Fruit fly (Drosophila melanogaster) whole organism, embryonic: ENCODE measurements around the gene CAH4.
A peak's percentile ranks its signal among the peaks of the same experiment; 100 is the strongest.

ENCODE experiments used
- BtbVII ChIP-seq: fragments of 200-800 bp; sonication (Bioruptor generic); optimal IDR thresholded peaks from 3 replicates; lab custom pipeline; 2017; ENCODE audit warnings: missing biosample characterization, mild to moderate bottlenecking, missing genetic modification characterization
- CG10209 ChIP-seq: fragments of 200-800 bp; sonication (Bioruptor generic); optimal IDR thresholded peaks from 3 replicates; lab custom pipeline; 2017; ENCODE audit warnings: missing biosample characterization, mild to moderate bottlenecking, missing genetic modification characterization, missing genetic modification reagents
- CG11723 ChIP-seq: fragments of 200-800 bp; sonication (Bioruptor generic); optimal IDR thresholded peaks from 2 replicates; lab custom pipeline; 2017; ENCODE audit warnings: missing biosample characterization, mild to moderate bottlenecking, missing genetic modification characterization
- CG12219 ChIP-seq: fragments of 200-800 bp; sonication (Bioruptor generic); optimal IDR thresholded peaks from 3 replicates; lab custom pipeline; 2018; ENCODE audit warnings: missing biosample characterization, mild to moderate bottlenecking, missing genetic modification characterization
- CG12391 ChIP-seq: fragments of 200-800 bp; sonication (Bioruptor generic); optimal IDR thresholded peaks from 3 replicates; lab custom pipeline; 2018; ENCODE audit warnings: missing biosample characterization, mild to moderate bottlenecking, missing genetic modification characterization, moderate library complexity
- CG13424 ChIP-seq: fragments of 200-800 bp; sonication (Bioruptor generic); optimal IDR thresholded peaks from 2 replicates; lab custom pipeline; 2019; ENCODE audit warnings: missing biosample characterization, mild to moderate bottlenecking, missing genetic modification characterization, moderate library complexity
- CG13624 ChIP-seq: fragments of 200-800 bp; sonication (Bioruptor generic); optimal IDR thresholded peaks from 2 replicates; lab custom pipeline; 2016; ENCODE audit warnings: missing biosample characterization, missing genetic modification characterization
- CG1602 ChIP-seq: fragments of 200-800 bp; sonication (Bioruptor generic); optimal IDR thresholded peaks from 3 replicates; lab custom pipeline; 2016; ENCODE audit warnings: missing biosample characterization, missing genetic modification characterization
- CG16813 ChIP-seq: fragments of 200-800 bp; sonication (Bioruptor generic); IDR thresholded peaks from 3 replicates; pipeline ENCODE4 v1.3.6; 2022; ENCODE audit warnings: missing biosample characterization, missing genetic modification characterization; ENCODE audit not compliant: partially characterized antibody
- CG17802 ChIP-seq: fragments of 200-800 bp; sonication (Bioruptor generic); optimal IDR thresholded peaks from 2 replicates; lab custom pipeline; 2018; ENCODE audit warnings: missing biosample characterization, mild to moderate bottlenecking, missing genetic modification characterization, moderate library complexity
- CG1792 ChIP-seq: fragments of 200-800 bp; sonication (Bioruptor generic); optimal IDR thresholded peaks from 2 replicates; lab custom pipeline; 2016; ENCODE audit warnings: missing biosample characterization, missing genetic modification characterization
- CG1832 ChIP-seq: fragments of 200-800 bp; sonication (Bioruptor generic); optimal IDR thresholded peaks from 2 replicates; lab custom pipeline; 2017; ENCODE audit warnings: missing biosample characterization, mild to moderate bottlenecking, missing genetic modification characterization, inconsistent platforms
- CG18619 ChIP-seq: fragments of 200-800 bp; sonication (Bioruptor generic); optimal IDR thresholded peaks from 3 replicates; lab custom pipeline; 2017; ENCODE audit warnings: missing biosample characterization, mild to moderate bottlenecking, missing genetic modification characterization
- CG30431 ChIP-seq: fragments of 200-800 bp; sonication (Bioruptor generic); optimal IDR thresholded peaks from 2 replicates; lab custom pipeline; 2017; ENCODE audit warnings: missing biosample characterization, missing genetic modification characterization
- CG3065 ChIP-seq: fragments of 200-800 bp; sonication (Bioruptor generic); optimal IDR thresholded peaks from 2 replicates; lab custom pipeline; 2016; ENCODE audit warnings: missing biosample characterization, missing genetic modification characterization
- CG6654 ChIP-seq: fragments of 200-800 bp; sonication (Bioruptor generic); optimal IDR thresholded peaks from 2 replicates; lab custom pipeline; 2017; ENCODE audit warnings: missing biosample characterization, mild to moderate bottlenecking, missing genetic modification characterization
- CG7963 ChIP-seq: fragments of 200-800 bp; sonication (Bioruptor generic); IDR thresholded peaks from 3 replicates; pipeline ENCODE4 v1.3.6; 2022; ENCODE audit warnings: missing biosample characterization, missing genetic modification characterization; ENCODE audit not compliant: partially characterized antibody
- CG8290 ChIP-seq, 3 experiments: fragments of 200-800 bp; sonication (Bioruptor generic); optimal IDR thresholded peaks; 2 replicates each; lab custom pipeline; 2016 to 2019; ENCODE audit warnings: missing biosample characterization in 3 of 3, missing genetic modification characterization in 3 of 3, mild to moderate bottlenecking in 2 of 3, moderate library complexity in 1 of 3
- CG8359 ChIP-seq: fragments of 200-800 bp; sonication (Bioruptor generic); optimal IDR thresholded peaks from 2 replicates; lab custom pipeline; 2017; ENCODE audit warnings: missing biosample characterization, mild to moderate bottlenecking, missing genetic modification characterization, borderline replicate concordance
- CG9437 ChIP-seq: fragments of 200-800 bp; sonication (Bioruptor generic); optimal IDR thresholded peaks from 2 replicates; lab custom pipeline; 2018; ENCODE audit warnings: missing biosample characterization, mild to moderate bottlenecking, missing genetic modification characterization
- E2f2 ChIP-seq: fragments of 200-800 bp; sonication (Bioruptor generic); IDR thresholded peaks from 2 replicates; pipeline ENCODE4 v1.3.6; 2022; ENCODE audit warnings: missing biosample characterization, missing genetic modification characterization
- ERR ChIP-seq: fragments of 200-800 bp; sonication (Bioruptor generic); optimal IDR thresholded peaks from 2 replicates; lab custom pipeline; 2016; ENCODE audit warnings: missing biosample characterization, missing genetic modification characterization
- Elba2 ChIP-seq: fragments of 200-800 bp; sonication (Bioruptor generic); optimal IDR thresholded peaks from 3 replicates; lab custom pipeline; 2016; ENCODE audit warnings: missing biosample characterization, missing genetic modification characterization
- Lpt ChIP-seq: fragments of >200 bp; optimal IDR thresholded peaks from 2 replicates; lab custom pipeline; 2018; ENCODE audit warnings: missing biosample characterization, missing genetic modification characterization
- Nf-YA ChIP-seq: fragments of 200-800 bp; sonication (Bioruptor generic); IDR thresholded peaks from 2 replicates; pipeline ENCODE4 v1.3.6; 2022; ENCODE audit warnings: missing biosample characterization, missing genetic modification characterization
- Spps ChIP-seq: fragments of 200-800 bp; sonication (Bioruptor generic); optimal IDR thresholded peaks from 2 replicates; lab custom pipeline; 2018; ENCODE audit warnings: missing biosample characterization, mild to moderate bottlenecking, missing genetic modification characterization
- Sry-δ ChIP-seq: fragments of 200-800 bp; sonication (Bioruptor generic); optimal IDR thresholded peaks from 2 replicates; lab custom pipeline; 2016; ENCODE audit warnings: missing biosample characterization, missing genetic modification characterization
- Stat92E ChIP-seq, 3 experiments: fragments of >200 bp in 2 of 3; fragments of 200-800 bp in 1 of 3; sonication (Bioruptor generic) in 1 of 3; optimal IDR thresholded peaks; 2 replicates each; lab custom pipeline; 2017 to 2019; ENCODE audit warnings: missing biosample characterization in 3 of 3, missing genetic modification characterization in 3 of 3, mild to moderate bottlenecking in 1 of 3, moderate library complexity in 1 of 3
- Tbp ChIP-seq: fragments of >200 bp; optimal IDR thresholded peaks from 2 replicates; lab custom pipeline; 2018; ENCODE audit warnings: missing biosample characterization, missing genetic modification characterization
- Xbp1 ChIP-seq: fragments of 200-800 bp; sonication (Bioruptor generic); optimal IDR thresholded peaks from 3 replicates; lab custom pipeline; 2016; ENCODE audit warnings: missing biosample characterization, mild to moderate bottlenecking, missing genetic modification characterization
- Xrp1 ChIP-seq: fragments of 200-800 bp; sonication (Bioruptor generic); IDR thresholded peaks from 2 replicates; pipeline ENCODE4 v1.3.6; 2022; ENCODE audit warnings: missing biosample characterization, missing genetic modification characterization
- cad ChIP-seq: fragments of >200 bp; optimal IDR thresholded peaks from 2 replicates; lab custom pipeline; 2017; ENCODE audit warnings: missing biosample characterization, missing genetic modification characterization
- croc ChIP-seq: fragments of 200-800 bp; sonication (Bioruptor generic); conservative IDR thresholded peaks from 3 replicates; pipeline ENCODE4 v1.3.6; 2022; ENCODE audit warnings: missing biosample characterization, missing genetic modification characterization
- crol ChIP-seq: fragments of 200-800 bp; sonication (Bioruptor generic); IDR thresholded peaks from 2 replicates; pipeline ENCODE4 v1.3.6; 2022; ENCODE audit warnings: missing biosample characterization, missing genetic modification characterization
- dan ChIP-seq: fragments of 200-800 bp; sonication (Bioruptor generic); IDR thresholded peaks from 2 replicates; pipeline ENCODE4 v1.3.6; 2022; ENCODE audit warnings: missing biosample characterization, missing genetic modification characterization
- dimm ChIP-seq: fragments of 200-800 bp; sonication (Bioruptor generic); IDR thresholded peaks from 2 replicates; pipeline ENCODE4 v1.3.6; 2022; ENCODE audit warnings: missing biosample characterization, missing genetic modification characterization
- gro ChIP-seq: fragments of 200-800 bp; sonication (Bioruptor generic); optimal IDR thresholded peaks from 2 replicates; lab custom pipeline; 2016; ENCODE audit warnings: missing biosample characterization, missing genetic modification characterization
- h ChIP-seq: fragments of >200 bp; optimal IDR thresholded peaks from 2 replicates; lab custom pipeline; 2017
- ken ChIP-seq: fragments of 200-800 bp; sonication (Bioruptor generic); IDR thresholded peaks from 3 replicates; pipeline ENCODE4 v1.3.6; 2022; ENCODE audit warnings: missing biosample characterization, missing genetic modification characterization
- klu ChIP-seq: fragments of 200-800 bp; sonication (Bioruptor generic); IDR thresholded peaks from 2 replicates; pipeline ENCODE4 v1.3.6; 2022; ENCODE audit warnings: missing biosample characterization, missing genetic modification characterization
- lmd ChIP-seq: fragments of 200-800 bp; sonication (Bioruptor generic); IDR thresholded peaks from 2 replicates; pipeline ENCODE4 v1.3.6; 2022; ENCODE audit warnings: missing biosample characterization, missing genetic modification characterization
- lov ChIP-seq, 2 experiments: fragments of 200-800 bp in 1 of 2; fragments of >200 bp in 1 of 2; sonication (Bioruptor generic) in 1 of 2; IDR thresholded peaks in 1 of 2; optimal IDR thresholded peaks in 1 of 2; 2 replicates in 1 of 2; 3 replicates in 1 of 2; pipeline versions ENCODE4 v1.3.6 to Lab custom; 2017 to 2022; ENCODE audit warnings: missing biosample characterization in 1 of 2, missing genetic modification characterization in 1 of 2
- nerfin-1 ChIP-seq: fragments of 200-800 bp; sonication (Bioruptor generic); optimal IDR thresholded peaks from 3 replicates; lab custom pipeline; 2019; ENCODE audit warnings: missing biosample characterization, mild to moderate bottlenecking, missing genetic modification characterization, moderate library complexity
- pros ChIP-seq: fragments of 200-800 bp; sonication (Bioruptor generic); optimal IDR thresholded peaks from 3 replicates; lab custom pipeline; 2019; ENCODE audit warnings: missing biosample characterization, mild to moderate bottlenecking, missing genetic modification characterization, moderate library complexity
- seq ChIP-seq: fragments of 200-800 bp; sonication (Bioruptor generic); IDR thresholded peaks from 2 replicates; pipeline ENCODE4 v1.3.6; 2022; ENCODE audit warnings: missing biosample characterization, missing genetic modification characterization
- sna ChIP-seq: fragments of 200-800 bp; sonication (Bioruptor generic); IDR thresholded peaks from 2 replicates; pipeline ENCODE4 v1.3.6; 2022; ENCODE audit warnings: missing biosample characterization, missing genetic modification characterization; ENCODE audit not compliant: partially characterized antibody
- so ChIP-seq: fragments of 200-800 bp; sonication (Bioruptor generic); IDR thresholded peaks from 3 replicates; pipeline ENCODE4 v1.3.6; 2022; ENCODE audit warnings: missing biosample characterization, missing genetic modification characterization
- stwl ChIP-seq: fragments of 200-800 bp; sonication (Bioruptor generic); optimal IDR thresholded peaks from 3 replicates; lab custom pipeline; 2018; ENCODE audit warnings: missing biosample characterization, mild to moderate bottlenecking, missing genetic modification characterization, moderate library complexity
- tll ChIP-seq, 2 experiments: fragments of 200-800 bp in 1 of 2; fragments of >200 bp in 1 of 2; sonication (Bioruptor generic) in 1 of 2; optimal IDR thresholded peaks; 2 replicates each; lab custom pipeline; 2017 to 2019; ENCODE audit warnings: missing biosample characterization in 2 of 2, missing genetic modification characterization in 2 of 2, mild to moderate bottlenecking in 1 of 2, moderate library complexity in 1 of 2
- vvl ChIP-seq: fragments of 200-800 bp; sonication (Bioruptor generic); IDR thresholded peaks from 2 replicates; pipeline ENCODE4 v1.3.6; 2022; ENCODE audit warnings: missing biosample characterization, missing genetic modification characterization

Gene CAH4

DNA sequence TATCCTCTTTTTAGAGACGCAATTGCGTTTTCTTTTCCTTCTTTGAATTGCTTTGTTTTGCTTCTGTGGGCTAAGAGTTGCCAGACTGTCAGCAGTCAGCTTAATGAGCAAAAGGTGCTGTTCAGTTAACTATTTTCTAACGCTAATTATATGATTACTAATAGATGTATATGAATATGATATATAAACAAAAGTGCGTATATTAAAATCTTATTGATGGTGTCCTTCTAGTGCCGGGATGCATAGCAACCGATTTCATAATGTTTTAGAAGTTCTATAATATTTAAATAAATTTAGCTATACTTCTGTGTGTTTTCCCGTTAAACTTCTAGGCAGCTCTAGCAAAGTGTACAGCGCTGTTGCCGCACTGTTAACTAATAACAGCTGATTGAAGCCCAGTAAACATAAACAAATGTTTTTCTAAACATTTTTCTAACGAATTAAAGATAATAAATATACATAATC, 27.4 kb downstream of the CAH4 start, which contains the start of the genes Kaz and CG43273 (continued):
- TF ChIP-seq tll (GFP tag; optimal IDR thresholded peaks at IDR 0.05; lab: Kevin White, UChicago) (peak in 1 of 2 experiments; percentile 28), gro (GFP tag; lab: Kevin White, UChicago) (no peak), stwl (tag; lab: Kevin White, UChicago) (no peak), Sry-δ (GFP tag; lab: Kevin White, UChicago) (no peak), seq (GFP tag; lab: Robert Waterston, UW) (no peak), croc (GFP tag; lab: Robert Waterston, UW) (no peak), dan (no peak), CG17802 (no peak), vvl (GFP tag; lab: Robert Waterston, UW) (peak; percentile 69), Xrp1 (peak; percentile 40; the same call in 1 of the 2 replicates), cad (GFP tag; lab: Kevin White, UChicago) (no peak), klu (GFP tag; lab: Robert Waterston, UW) (peak; percentile 30; the same call in 1 of the 2 replicates), CG1792 (no peak), CG12219 (no peak), CG10209 (peak; percentile 37), CG13424 (tag; lab: Kevin White, UChicago) (peak; percentile 77), CG30431 (no peak), Spps (tag; lab: Kevin White, UChicago) (no peak), CG3065 (no peak), CG6654 (GFP tag; lab: Kevin White, UChicago) (no peak), Tbp (GFP tag; lab: Kevin White, UChicago) (no peak), Elba2 (GFP tag; lab: Kevin White, UChicago) (no peak), CG13624 (GFP tag; lab: Kevin White, UChicago) (peak; percentile 13), Nf-YA (GFP tag; lab: Robert Waterston, UW) (no peak), Xbp1 (GFP tag; lab: Kevin White, UChicago) (peak; percentile 75), CG1832 (GFP tag; lab: Kevin White, UChicago) (no peak), ERR (GFP tag; lab: Kevin White, UChicago) (no peak), dimm (GFP tag; lab: Robert Waterston, UW) (no peak), BtbVII (GFP tag; lab: Kevin White, UChicago) (no peak), lov (optimal IDR thresholded peaks at IDR 0.05; lab: Kevin White, UChicago) (no peak), lov (GFP tag; IDR thresholded peaks at IDR 0.05; lab: Robert Waterston, UW) (no peak), CG1602 (GFP tag; lab: Kevin White, UChicago) (peak; percentile 48), Lpt (no peak), ken (GFP tag; lab: Robert Waterston, UW) (peak; percentile 57; the same call in 2 of the 3 replicates), CG16813 (no peak), lmd (GFP tag; lab: Robert Waterston, UW) (peak; percentile 34; the same call in 1 of the 2 replicates), CG7963 (GFP tag; lab: Robert Waterston, UW) (no peak), CG8359 (GFP tag; lab: Kevin White, UChicago) (no peak), E2f2 (GFP tag; lab: Robert Waterston, UW) (no peak), CG18619 (GFP tag; lab: Kevin White, UChicago) (peak; percentile 36), CG12391 (peak; percentile 81), h (no peak), CG9437 (GFP tag; lab: Kevin White, UChicago) (peak; percentile 25), crol (GFP tag; lab: Robert Waterston, UW) (no peak), sna (GFP tag; lab: Robert Waterston, UW) (0 out of 2 replicates have a peak, but pooled peaks have one; percentile 11), nerfin-1 (tag; lab: Kevin White, UChicago) (no peak), Stat92E (GFP tag; optimal IDR thresholded peaks at IDR 0.05; lab: Kevin White, UChicago) (no peak), CG8290 (GFP tag; optimal IDR thresholded peaks at IDR 0.05; lab: Kevin White, UChicago) (peak; percentile 12), CG8290 (tag; optimal IDR thresholded peaks at IDR 0.05; lab: Kevin White, UChicago) (no peak), CG11723 (GFP tag; lab: Kevin White, UChicago) (no peak), pros (GFP tag; lab: Kevin White, UChicago) (no peak), so (no peak)
